Worm (Caenorhabditis elegans): ENCODE measurements around the gene nspb-2.

ce11 chrIV:6577914-6578313, 13.6 kb upstream of the nspb-2 start, which contains the start of gene C43G2.3:
- TF ChIP-seq med-1 (GFP tag; optimal IDR thresholded peaks at IDR 0.05; ENCODE audit: insufficient read depth) (no peak), ref-1 (GFP tag; conservative IDR thresholded peaks at IDR 0.05) (no peak), ztf-29 (GFP tag; IDR thresholded peaks at IDR 0.05) (no peak)
